Worm (Caenorhabditis elegans): Measurements from ENCODE around the gene R160.3.
"Not testable (repeated sequence)": the region's sequence is repeated elsewhere in the genome, so short reads cannot be mapped to it uniquely, and the experiment has no call there.

The R160.3 gene

ce11 chrX:4353318-4353717, 12.8 kb downstream of the R160.3 start, which contains the start of gene col-165:
Gene col-165, plus strand, starts transcription at chrX:4353618.
- TF ChIP-seq nhr-25 (tag; optimal IDR thresholded peaks at IDR 0.05; ENCODE audit: borderline replicate concordance, insufficient read depth) (no peak), nhr-28 (tag; optimal IDR thresholded peaks at IDR 0.05) (no peak), nhr-41 (GFP tag; IDR thresholded peaks at IDR 0.05) (no peak), ces-1 (GFP tag; optimal IDR thresholded peaks at IDR 0.05) (no peak), ZK337.2 (GFP tag; IDR thresholded peaks at IDR 0.05) (no peak), ceh-62 (tag; optimal IDR thresholded peaks at IDR 0.05) (no peak), R02D3.7 (tag; optimal IDR thresholded peaks at IDR 0.05) (no peak), arid-1 (GFP tag; conservative IDR thresholded peaks at IDR 0.05) (no peak), Y75B8A.6 (GFP tag; IDR thresholded peaks at IDR 0.05) (no peak), D1046.2 (GFP tag; IDR thresholded peaks at IDR 0.05) (no peak), mxl-3 (GFP tag; optimal IDR thresholded peaks at IDR 0.05) (no peak), daf-16 (GFP tag; optimal IDR thresholded peaks at IDR 0.05) (no peak), daf-16 (tag; optimal IDR thresholded peaks at IDR 0.05) (no peak), lir-3 (tag; optimal IDR thresholded peaks at IDR 0.05) (no peak), gei-8 (GFP tag; optimal IDR thresholded peaks at IDR 0.05) (no peak)

ce11 chrX:4350198-4350597, 15.9 kb downstream of the R160.3 start, which contains the start of gene F14H12.2:
Gene F14H12.2, plus strand, starts transcription at chrX:4350498.
- no peak for TF ChIP-seq Y105C5A.15 (GFP tag; IDR thresholded peaks at IDR 0.05)
- no peak for TF ChIP-seq duxl-1 (tag; optimal IDR thresholded peaks at IDR 0.05; ENCODE audit: poor library complexity)
- TF ChIP-seq snpc-1.2 (GFP tag; IDR thresholded peaks at IDR 0.05): no peak
- TF ChIP-seq set-16 (GFP tag; IDR thresholded peaks at IDR 0.05): no peak
- no peak for TF ChIP-seq snpc-4 (tag; optimal IDR thresholded peaks at IDR 0.05)
- no peak for TF ChIP-seq Y75B8A.6 (GFP tag; IDR thresholded peaks at IDR 0.05)
- no peak for TF ChIP-seq ceh-62 (tag; optimal IDR thresholded peaks at IDR 0.05)
- no peak for TF ChIP-seq unc-62 (GFP tag; optimal IDR thresholded peaks at IDR 0.05 in 1 of 2)
- TF ChIP-seq unc-62 (tag; optimal IDR thresholded peaks at IDR 0.05): no peak
- no peak for TF ChIP-seq vab-7 (GFP tag; IDR thresholded peaks at IDR 0.05)
- no peak for TF ChIP-seq nhr-111 (GFP tag; optimal IDR thresholded peaks at IDR 0.05)
- no peak for TF ChIP-seq ceh-32 (tag; optimal IDR thresholded peaks at IDR 0.05; ENCODE audit: poor library complexity)
- no peak for TF ChIP-seq lin-1 (GFP tag; IDR thresholded peaks at IDR 0.05)
- no peak for TF ChIP-seq nhr-237 (tag; optimal IDR thresholded peaks at IDR 0.05)
- no peak for TF ChIP-seq madf-5 (GFP tag; IDR thresholded peaks at IDR 0.05)

DNA sequence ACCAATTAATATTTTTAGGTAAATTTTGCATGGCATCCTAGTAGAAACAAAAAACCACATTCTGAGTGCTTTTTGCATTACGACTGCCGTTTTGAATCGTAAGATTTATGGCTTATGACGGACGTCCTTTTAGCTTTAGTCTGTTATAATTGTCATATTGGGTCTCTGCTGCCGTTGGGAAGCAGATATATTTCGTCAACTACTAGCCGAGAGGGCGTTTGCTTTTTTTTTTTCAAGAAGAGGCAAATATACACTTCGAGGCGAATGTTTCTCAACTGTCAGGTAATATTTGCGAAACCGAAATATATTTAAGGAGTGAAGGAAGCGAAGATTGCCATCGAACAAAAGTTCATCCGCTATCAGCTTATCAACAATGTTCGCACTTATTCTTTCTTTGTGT, 22.2 kb downstream of the R160.3 start, which contains the start of gene F14H12.3:
Gene F14H12.3 (plus strand): TSS at position 301 of the 400 bp plus-strand sequence.
- TF ChIP-seq gei-8 (GFP tag; optimal IDR thresholded peaks at IDR 0.05) (no peak), fos-1 (tag; optimal IDR thresholded peaks at IDR 0.05) (no peak), ztf-11 (tag; optimal IDR thresholded peaks at IDR 0.05) (no peak)

- no peak for TF ChIP-seq ceh-28 (tag; optimal IDR thresholded peaks at IDR 0.05)
- no peak for TF ChIP-seq R02D3.7 (tag; optimal IDR thresholded peaks at IDR 0.05)
- no peak for TF ChIP-seq hlh-11 (tag; optimal IDR thresholded peaks at IDR 0.05)
- TF ChIP-seq lin-1 (GFP tag; IDR thresholded peaks at IDR 0.05): no peak
These were observed 23.4 kb downstream of the R160.3 start for ce11 chrX:4342730-4343129.

- TF ChIP-seq F37D6.2 (tag; optimal IDR thresholded peaks at IDR 0.05); daf-8 (GFP tag; IDR thresholded peaks at IDR 0.05); aly-2 (tag; optimal IDR thresholded peaks at IDR 0.05): not testable (repeated sequence)
These were observed 26.8 kb downstream of the R160.3 start, which contains the start of gene cst-1 for ce11 chrX:4339332-4339731. Gene cst-1, plus strand, starts transcription at chrX:4339632.
